Worm (Caenorhabditis elegans): ENCODE measurements around the gene ctsa-1.1.
A peak's percentile ranks its signal among the peaks of the same experiment; 100 is the strongest.

The ctsa-1.1 gene

DNA sequence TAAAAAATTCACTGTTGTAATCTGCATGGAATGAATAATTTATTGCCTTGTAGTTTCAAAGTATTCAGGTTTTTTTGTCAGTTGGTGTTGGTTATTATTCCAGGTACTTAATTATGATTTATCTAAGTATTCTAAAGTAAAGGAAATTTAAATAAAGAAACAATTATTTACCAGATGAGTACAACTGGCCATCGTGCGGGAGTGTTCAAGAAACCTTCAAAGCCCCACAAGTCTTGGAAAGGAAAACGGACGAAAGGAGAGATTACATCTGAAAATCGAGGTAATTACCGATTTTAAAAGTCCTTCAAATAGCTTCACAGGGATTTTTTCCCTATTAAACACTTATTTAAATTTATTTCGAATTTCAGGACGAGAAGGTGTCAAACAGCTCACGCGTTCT lies 27.3 kb upstream of the ctsa-1.1 start, which contains the start of gene tag-151:
tag-151 (plus strand) TSS at position 158 of the 400 bp plus-strand sequence.
- no peak for TF ChIP-seq ztf-11 (tag; optimal IDR thresholded peaks at IDR 0.05)
- no peak for TF ChIP-seq tbx-8 (GFP tag; optimal IDR thresholded peaks at IDR 0.05)
- TF ChIP-seq pha-4 (tag; optimal IDR thresholded peaks at IDR 0.05), result no peak

DNA sequence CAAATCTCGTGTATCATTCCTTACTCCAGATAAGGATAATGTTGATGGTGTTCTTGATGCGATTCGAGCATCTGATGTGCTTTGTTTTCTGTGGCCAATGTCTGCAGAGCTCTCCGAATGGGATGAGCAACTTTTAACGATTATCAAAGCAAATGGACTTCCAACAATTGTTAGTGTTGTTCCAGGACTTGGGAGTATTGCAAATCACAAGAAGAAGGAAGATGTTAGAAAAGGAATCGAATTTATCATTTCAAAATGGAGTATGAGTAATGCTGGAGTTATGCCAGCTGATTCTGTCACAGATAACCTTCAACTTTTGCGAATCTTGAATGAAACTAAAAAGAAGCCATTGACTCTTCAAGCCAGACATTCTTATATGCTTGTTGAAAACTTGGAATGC lies 26.6 kb upstream of the ctsa-1.1 start:
- TF ChIP-seq bed-3 (GFP tag; optimal IDR thresholded peaks at IDR 0.05) (no peak), elt-3 (tag; optimal IDR thresholded peaks at IDR 0.05) (no peak), nhr-76 (tag; optimal IDR thresholded peaks at IDR 0.05) (no peak), ztf-11 (tag; optimal IDR thresholded peaks at IDR 0.05) (no peak), elt-1 (tag; optimal IDR thresholded peaks at IDR 0.05; ENCODE audit: borderline replicate concordance, insufficient read depth) (no peak), flh-1 (GFP tag; optimal IDR thresholded peaks at IDR 0.05) (no peak), lin-13 (tag; optimal IDR thresholded peaks at IDR 0.05) (no peak), pha-4 (tag; optimal IDR thresholded peaks at IDR 0.05) (no peak), drap-1 (GFP tag; optimal IDR thresholded peaks at IDR 0.05) (no peak), zip-8 (tag; optimal IDR thresholded peaks at IDR 0.05) (no peak), mls-2 (tag; optimal IDR thresholded peaks at IDR 0.05) (no peak), ceh-39 (tag; optimal IDR thresholded peaks at IDR 0.05) (no peak), ces-1 (GFP tag; optimal IDR thresholded peaks at IDR 0.05) (no peak), sptf-1 (tag; optimal IDR thresholded peaks at IDR 0.05) (no peak), sem-2 (GFP tag; optimal IDR thresholded peaks at IDR 0.05) (no peak), mab-5 (tag; optimal IDR thresholded peaks at IDR 0.05) (no peak), ceh-83 (GFP tag; optimal IDR thresholded peaks at IDR 0.05) (no peak), ham-2 (GFP tag; optimal IDR thresholded peaks at IDR 0.05) (no peak)

DNA sequence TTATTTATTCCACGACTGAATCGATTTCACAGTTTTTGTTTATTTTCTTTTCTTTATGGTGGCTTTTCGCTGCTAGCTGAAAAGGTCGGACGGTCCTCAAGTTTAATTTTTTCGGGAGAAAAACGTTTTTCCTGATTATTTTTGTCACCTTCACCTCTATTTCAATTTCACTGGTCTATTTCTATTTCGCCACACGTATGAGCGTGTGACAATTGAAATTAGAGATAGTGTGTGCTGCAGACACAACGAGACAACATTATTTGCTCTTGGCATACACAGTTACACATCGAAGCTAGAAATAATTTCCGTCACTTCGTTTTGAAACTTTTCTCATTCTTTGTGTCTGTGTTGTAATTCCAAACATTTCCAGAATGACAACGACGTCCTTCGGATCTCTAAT lies 21.8 kb upstream of the ctsa-1.1 start, which contains the start of gene F41C3.8:
F41C3.8 (plus strand) TSS at position 371 of the 400 bp plus-strand sequence.
- TF ChIP-seq bed-3 (GFP tag; optimal IDR thresholded peaks at IDR 0.05), result no peak
- TF ChIP-seq blmp-1 (tag; optimal IDR thresholded peaks at IDR 0.05), result no peak
- no peak for TF ChIP-seq unc-120 (tag; optimal IDR thresholded peaks at IDR 0.05; ENCODE audit: poor library complexity, severe bottlenecking)

DNA sequence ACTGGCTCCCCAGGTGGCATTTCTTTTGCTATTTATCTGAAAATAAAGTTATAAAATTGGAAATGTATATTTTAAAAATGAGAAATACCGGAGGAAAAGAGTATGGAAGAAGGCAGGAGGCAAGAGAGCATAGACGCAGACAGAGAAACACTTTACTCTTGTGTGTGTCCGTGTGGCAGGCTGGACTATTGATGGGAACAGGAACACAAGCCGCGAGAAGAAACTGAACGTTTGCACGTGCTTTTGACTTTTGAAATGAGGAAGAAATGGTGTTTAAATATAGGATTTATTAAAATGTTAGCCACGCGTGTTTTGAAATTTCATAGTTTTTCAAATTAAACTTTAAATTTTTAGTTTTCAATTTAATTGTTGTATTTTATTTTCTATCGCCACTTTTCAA lies 11.3 kb upstream of the ctsa-1.1 start, which contains the start of gene F10G7.10:
F10G7.10 (minus strand) TSS at position 145 of the 400 bp plus-strand sequence.
- TF ChIP-seq hlh-1 (tag; optimal IDR thresholded peaks at IDR 0.05) (peak; percentile 12), mab-5 (tag; optimal IDR thresholded peaks at IDR 0.05) (no peak), bed-3 (GFP tag; optimal IDR thresholded peaks at IDR 0.05) (no peak), unc-62 (GFP tag; optimal IDR thresholded peaks at IDR 0.05) (no peak)

DNA sequence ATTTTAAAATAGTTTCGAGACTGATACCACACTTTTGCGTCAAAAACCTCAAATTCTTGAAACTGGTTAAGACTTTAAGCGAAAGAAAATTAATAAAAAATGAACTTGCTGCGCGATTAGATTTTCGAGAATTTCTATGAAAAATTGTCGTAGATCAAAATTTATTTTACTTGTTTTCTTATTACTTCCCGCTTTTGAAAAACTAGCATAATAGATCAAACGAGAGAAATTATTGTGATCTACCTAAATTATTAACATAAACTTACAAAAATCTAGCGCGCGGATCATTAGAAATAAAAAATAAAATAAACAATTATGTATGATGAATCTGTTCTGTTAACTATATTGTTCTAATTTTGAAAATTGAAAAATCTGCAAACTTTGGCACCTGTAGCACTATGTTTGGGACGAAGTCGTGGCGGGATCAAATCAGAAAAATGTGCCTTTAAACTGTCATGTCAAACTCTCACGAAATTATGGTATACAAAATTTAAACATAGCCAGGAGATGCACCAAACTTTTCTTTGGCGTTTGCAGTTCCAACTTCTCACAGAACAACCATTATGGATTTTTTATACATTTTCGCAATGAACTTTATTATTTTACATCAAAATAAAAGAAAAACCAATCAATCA lies 10.6 kb upstream of the ctsa-1.1 start:
- TF ChIP-seq elt-3 (tag; optimal IDR thresholded peaks at IDR 0.05) (no peak), lsy-2 (tag; optimal IDR thresholded peaks at IDR 0.05) (no peak), hlh-1 (tag; optimal IDR thresholded peaks at IDR 0.05) (no peak), cnd-1 (tag; optimal IDR thresholded peaks at IDR 0.05) (no peak), drap-1 (GFP tag; optimal IDR thresholded peaks at IDR 0.05) (no peak), tbx-8 (GFP tag; optimal IDR thresholded peaks at IDR 0.05) (no peak), mep-1 (tag; optimal IDR thresholded peaks at IDR 0.05) (no peak), unc-62 (GFP tag; optimal IDR thresholded peaks at IDR 0.05) (no peak), ceh-39 (tag; optimal IDR thresholded peaks at IDR 0.05) (no peak), nhr-12 (tag; optimal IDR thresholded peaks at IDR 0.05) (no peak), nhr-2 (tag; optimal IDR thresholded peaks at IDR 0.05) (no peak), zip-8 (tag; optimal IDR thresholded peaks at IDR 0.05) (no peak), nhr-76 (tag; optimal IDR thresholded peaks at IDR 0.05) (no peak), elt-1 (tag; optimal IDR thresholded peaks at IDR 0.05; ENCODE audit: borderline replicate concordance, insufficient read depth) (no peak), nhr-28 (tag; optimal IDR thresholded peaks at IDR 0.05) (no peak), ces-1 (GFP tag; optimal IDR thresholded peaks at IDR 0.05) (no peak), lin-32 (GFP tag; optimal IDR thresholded peaks at IDR 0.05) (no peak), sem-2 (GFP tag; optimal IDR thresholded peaks at IDR 0.05) (no peak)

Data from whole organism, mixed stage, embryonic.